Fruit fly (Drosophila melanogaster) whole organism, wandering third instar larva: ENCODE data around the gene simj.

Experiments used
- Abd-B ChIP-seq: fragments of >200 bp; optimal IDR thresholded peaks from 2 replicates; lab custom pipeline; 2017; ENCODE audit warnings: missing biosample characterization, missing genetic modification characterization
- CG32264 ChIP-seq: fragments of 200-800 bp; sonication (Bioruptor generic); optimal IDR thresholded peaks from 2 replicates; lab custom pipeline; 2016; ENCODE audit warnings: missing biosample characterization, missing genetic modification characterization
- CG9705 ChIP-seq: fragments of 200-800 bp; sonication (Bioruptor generic); optimal IDR thresholded peaks from 2 replicates; lab custom pipeline; 2018; ENCODE audit warnings: missing biosample characterization, mild to moderate bottlenecking, missing genetic modification characterization
- CrebA ChIP-seq: fragments of 200-800 bp; sonication (Bioruptor generic); optimal IDR thresholded peaks from 2 replicates; lab custom pipeline; 2016; ENCODE audit warnings: missing biosample characterization, mild to moderate bottlenecking, missing genetic modification characterization, borderline replicate concordance
- Dfd ChIP-seq: fragments of >200 bp; optimal IDR thresholded peaks from 2 replicates; lab custom pipeline; 2017; ENCODE audit warnings: missing biosample characterization, missing genetic modification characterization
- Dif ChIP-seq: fragments of 200-275, 200-300 bp; sonication (Bioruptor generic); optimal IDR thresholded peaks from 2 replicates; lab custom pipeline; 2018; ENCODE audit warnings: missing biosample characterization, missing genetic modification characterization; ENCODE audit not compliant: partially characterized antibody
- GATAd ChIP-seq: sonication (Bioruptor generic); optimal IDR thresholded peaks from 2 replicates; lab custom pipeline; 2016; ENCODE audit warnings: missing biosample characterization, missing genetic modification characterization
- Hr78 ChIP-seq: fragments of >200 bp; optimal IDR thresholded peaks from 2 replicates; lab custom pipeline; 2017; ENCODE audit warnings: missing biosample characterization, missing genetic modification characterization
- Hr83 ChIP-seq: fragments of 200-300 bp; sonication (Bioruptor generic); optimal IDR thresholded peaks from 2 replicates; lab custom pipeline; 2016; ENCODE audit warnings: missing biosample characterization, mild to moderate bottlenecking, missing genetic modification characterization, moderate library complexity; ENCODE audit not compliant: poor library complexity, severe bottlenecking
- Jra ChIP-seq: sonication (Bioruptor generic); optimal IDR thresholded peaks from 2 replicates; lab custom pipeline; 2016; ENCODE audit warnings: missing biosample characterization, missing genetic modification characterization
- Mio ChIP-seq: sonication (Bioruptor generic); optimal IDR thresholded peaks from 2 replicates; lab custom pipeline; 2016; ENCODE audit warnings: missing biosample characterization, missing genetic modification characterization
- Myc ChIP-seq: fragments of >200 bp; optimal IDR thresholded peaks from 2 replicates; lab custom pipeline; 2017
- N ChIP-seq: fragments of >200 bp; optimal IDR thresholded peaks from 2 replicates; lab custom pipeline; 2018; ENCODE audit warnings: missing biosample characterization, missing external identifiers, missing genetic modification characterization
- Rel ChIP-seq, 2 experiments: fragments of 200-800 bp; sonication (Bioruptor generic) in 1 of 2; optimal IDR thresholded peaks; 2 replicates in 1 of 2; 3 replicates in 1 of 2; lab custom pipeline; 2016 to 2019; ENCODE audit warnings: mild to moderate bottlenecking in 2 of 2, missing biosample characterization in 2 of 2, missing genetic modification characterization in 2 of 2, moderate library complexity in 1 of 2
- Sp1 ChIP-seq: fragments of 200-800 bp; sonication (Bioruptor generic); optimal IDR thresholded peaks from 3 replicates; lab custom pipeline; 2019; ENCODE audit warnings: missing biosample characterization, mild to moderate bottlenecking, missing genetic modification characterization, moderate library complexity
- Vsx2 ChIP-seq: fragments of 200-300, 225-300 bp; sonication (Bioruptor generic); optimal IDR thresholded peaks from 2 replicates; lab custom pipeline; 2018; ENCODE audit warnings: missing biosample characterization, missing genetic modification characterization; ENCODE audit not compliant: partially characterized antibody
- br ChIP-seq: fragments of 200-800 bp; sonication (Bioruptor generic); optimal IDR thresholded peaks from 2 replicates; lab custom pipeline; 2016; ENCODE audit warnings: missing biosample characterization, missing genetic modification characterization
- brk ChIP-seq: fragments of 200-800 bp; sonication (Bioruptor generic); optimal IDR thresholded peaks from 2 replicates; lab custom pipeline; 2016; ENCODE audit warnings: missing biosample characterization, mild to moderate bottlenecking, missing genetic modification characterization
- dl ChIP-seq, 2 experiments: fragments of 175-275, 200-275 bp in 1 of 2; fragments of 200-275 bp in 1 of 2; sonication (Bioruptor generic); optimal IDR thresholded peaks; lab custom pipeline; 2018; ENCODE audit warnings: mild to moderate bottlenecking in 2 of 2, missing biosample characterization in 2 of 2, missing genetic modification characterization in 2 of 2, moderate library complexity in 2 of 2; ENCODE audit not compliant: partially characterized antibody in 2 of 2, insufficient read depth in 1 of 2
- dmrt93B ChIP-seq: fragments of 200-800 bp; sonication (Bioruptor generic); optimal IDR thresholded peaks from 2 replicates; lab custom pipeline; 2018; ENCODE audit warnings: missing biosample characterization, mild to moderate bottlenecking, missing genetic modification characterization
- dsf ChIP-seq: sonication (Bioruptor generic); optimal IDR thresholded peaks from 2 replicates; lab custom pipeline; 2016; ENCODE audit warnings: missing biosample characterization, missing genetic modification characterization, borderline replicate concordance
- ey ChIP-seq: fragments of 200-800 bp; sonication (Bioruptor generic); optimal IDR thresholded peaks from 2 replicates; lab custom pipeline; 2016; ENCODE audit warnings: missing biosample characterization, missing genetic modification characterization
- foxo ChIP-seq, 2 experiments: fragments of 200-800 bp; sonication (Bioruptor generic); optimal IDR thresholded peaks; 2 replicates in 1 of 2; 3 replicates in 1 of 2; lab custom pipeline; 2016 to 2017; ENCODE audit warnings: missing biosample characterization in 2 of 2, missing genetic modification characterization in 2 of 2
- fru ChIP-seq: fragments of 200-800 bp; sonication (Bioruptor generic); optimal IDR thresholded peaks from 3 replicates; lab custom pipeline; 2016; ENCODE audit warnings: missing biosample characterization, mild to moderate bottlenecking, missing genetic modification characterization
- h ChIP-seq: fragments of 200-800 bp; sonication (Bioruptor generic); optimal IDR thresholded peaks from 3 replicates; lab custom pipeline; 2016; ENCODE audit warnings: missing biosample characterization, mild to moderate bottlenecking, missing genetic modification characterization
- jim ChIP-seq: fragments of 175-275, 200-325 bp; sonication (Bioruptor generic); optimal IDR thresholded peaks from 2 replicates; lab custom pipeline; 2016; ENCODE audit warnings: missing biosample characterization, mild to moderate bottlenecking, missing genetic modification characterization
- lola ChIP-seq: fragments of >200 bp; optimal IDR thresholded peaks from 2 replicates; lab custom pipeline; 2017; ENCODE audit warnings: missing biosample characterization, missing genetic modification characterization
- pan ChIP-seq: fragments of >200 bp; optimal IDR thresholded peaks from 2 replicates; lab custom pipeline; 2017
- psq ChIP-seq: fragments of 200-800 bp; sonication (Bioruptor generic); optimal IDR thresholded peaks from 3 replicates; lab custom pipeline; 2017; ENCODE audit warnings: missing biosample characterization, mild to moderate bottlenecking, missing genetic modification characterization, moderate library complexity
- sage ChIP-seq: fragments of 200-800 bp; sonication (Bioruptor generic); optimal IDR thresholded peaks from 2 replicates; lab custom pipeline; 2016; ENCODE audit warnings: missing biosample characterization, mild to moderate bottlenecking, missing genetic modification characterization
- sv ChIP-seq: fragments of 200-800 bp; sonication (Bioruptor generic); optimal IDR thresholded peaks from 3 replicates; lab custom pipeline; 2016; ENCODE audit warnings: missing biosample characterization, missing genetic modification characterization
- tai ChIP-seq: sonication (Bioruptor generic); optimal IDR thresholded peaks from 2 replicates; lab custom pipeline; 2016; ENCODE audit warnings: missing biosample characterization, missing genetic modification characterization
- usp ChIP-seq: fragments of >200 bp; optimal IDR thresholded peaks from 2 replicates; lab custom pipeline; 2017; ENCODE audit warnings: missing biosample characterization, missing genetic modification characterization
- woc ChIP-seq: sonication (Bioruptor generic); optimal IDR thresholded peaks from 2 replicates; lab custom pipeline; 2016; ENCODE audit warnings: missing biosample characterization, mild to moderate bottlenecking, missing genetic modification characterization

simj gene

DNA sequence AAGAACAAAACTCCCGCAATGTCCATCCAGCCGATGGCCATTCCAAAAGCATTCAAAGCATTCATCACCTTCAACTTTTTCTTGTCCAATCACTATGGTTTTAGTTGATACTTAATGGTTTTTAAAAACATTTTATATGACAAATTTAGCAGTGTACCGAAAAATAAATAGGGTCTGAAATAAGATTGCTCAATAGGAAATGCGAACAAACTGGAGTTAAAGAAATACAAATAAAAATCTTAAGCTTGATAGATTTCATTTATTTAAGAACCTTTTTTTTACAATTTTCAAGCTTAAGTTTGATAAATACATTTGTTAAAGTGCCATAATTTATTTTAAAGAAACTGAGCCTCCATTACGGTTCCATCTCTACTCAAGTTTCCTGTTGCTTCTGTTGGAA lies 39.0 kb upstream of the simj start, which contains the start of gene CG43127:
Gene CG43127 (minus strand): TSS at position 101 of the 400 bp plus-strand sequence.
- TF ChIP-seq dmrt93B (GFP tag; lab: Kevin White, UChicago) (no peak), CG9705 (GFP tag; lab: Kevin White, UChicago) (no peak), usp (GFP tag; lab: Kevin White, UChicago) (no peak), tai (GFP tag; lab: Kevin White, UChicago) (no peak), N (GFP tag; lab: Kevin White, UChicago) (no peak), dl (GFP tag; optimal IDR thresholded peaks at IDR 0.05; lab: Kevin White, UChicago; ENCODE audit: insufficient read depth in 1 of 2, partially characterized antibody in 2 of 2) (no peak), lola (GFP tag; lab: Kevin White, UChicago) (no peak), br (GFP tag; lab: Kevin White, UChicago) (no peak), Myc (lab: Kevin White, UChicago) (no peak)
- TF ChIP-seq, all 38 proteins: peak for 0

DNA sequence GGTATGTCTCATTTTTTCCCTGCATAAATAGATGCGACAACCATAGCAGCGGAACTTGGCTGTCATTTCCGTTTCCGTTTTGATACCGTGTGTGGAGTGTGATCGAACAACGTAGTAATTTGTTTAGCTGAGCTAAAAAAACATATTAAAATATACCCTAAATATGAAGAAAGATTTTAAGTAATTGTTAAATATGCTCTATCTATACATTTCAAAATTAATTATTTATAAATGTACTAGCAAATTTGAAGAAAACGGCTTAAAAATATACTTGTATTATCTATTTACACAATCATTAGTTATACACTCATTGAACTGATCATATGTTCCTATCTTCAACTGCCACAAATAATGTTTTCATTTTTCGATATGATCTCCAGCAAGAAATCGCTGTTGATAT lies 38.3 kb upstream of the simj start, which contains the start of gene CG34238:
Gene CG34238 (plus strand): TSS at position 301 of the 400 bp plus-strand sequence.
- TF ChIP-seq CG32264 (GFP tag; lab: Kevin White, UChicago) (no peak), Jra (GFP tag; lab: Kevin White, UChicago) (no peak), CG9705 (GFP tag; lab: Kevin White, UChicago) (no peak), sage (GFP tag; lab: Kevin White, UChicago) (no peak)

DNA sequence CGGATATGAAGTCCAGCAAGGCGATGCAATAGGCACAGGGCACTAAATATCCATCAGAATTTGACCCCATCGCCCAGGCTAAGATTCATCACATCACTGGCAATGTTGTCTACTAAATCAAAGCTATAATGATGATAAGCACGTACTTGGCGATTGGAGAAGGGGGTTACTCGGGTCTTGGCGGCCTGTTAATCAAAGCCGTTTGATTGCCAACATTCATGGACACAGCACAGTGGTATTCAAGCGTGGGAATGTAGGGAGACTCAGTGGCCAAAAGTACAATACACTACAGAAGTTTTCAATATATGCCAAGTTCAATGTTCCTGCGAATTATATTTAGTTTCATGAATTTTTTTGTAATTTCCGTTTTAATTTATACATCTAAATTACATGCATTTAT lies 36.2 kb upstream of the simj start, which contains the start of gene CG14151:
Gene CG14151 (minus strand): TSS at position 101 of the 400 bp plus-strand sequence.
- TF ChIP-seq jim, result no peak
- TF ChIP-seq Myc (lab: Kevin White, UChicago), result no peak
- TF ChIP-seq Dfd (GFP tag; lab: Kevin White, UChicago), result no peak
- TF ChIP-seq foxo (GFP tag; optimal IDR thresholded peaks at IDR 0.05; lab: Kevin White, UChicago), result no peak
- TF ChIP-seq brk (GFP tag; lab: Kevin White, UChicago), result no peak
- TF ChIP-seq, all 38 proteins: peak for 0

DNA sequence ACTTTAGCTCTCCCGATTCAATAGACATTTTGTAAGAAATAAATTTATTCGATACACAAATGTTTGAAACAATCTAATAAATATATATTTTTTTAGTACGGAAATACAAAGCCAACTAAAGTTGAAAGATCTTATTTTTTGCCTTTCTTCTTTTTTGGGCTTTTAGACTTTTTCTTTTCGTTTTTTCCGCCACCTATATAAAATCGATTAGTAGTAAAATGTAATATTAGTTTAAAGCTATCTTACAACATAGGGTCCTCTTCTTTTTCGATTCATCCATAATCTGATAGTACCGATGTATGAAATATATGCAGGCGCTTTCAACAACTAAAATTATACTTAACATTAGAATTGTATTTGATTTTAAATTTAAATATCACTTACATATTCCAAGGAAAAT lies 34.6 kb upstream of the simj start, which contains the start of gene CG42536:
Gene CG42536 (minus strand): TSS at position 101 of the 400 bp plus-strand sequence.
- no peak for TF ChIP-seq sage (GFP tag; lab: Kevin White, UChicago)

DNA sequence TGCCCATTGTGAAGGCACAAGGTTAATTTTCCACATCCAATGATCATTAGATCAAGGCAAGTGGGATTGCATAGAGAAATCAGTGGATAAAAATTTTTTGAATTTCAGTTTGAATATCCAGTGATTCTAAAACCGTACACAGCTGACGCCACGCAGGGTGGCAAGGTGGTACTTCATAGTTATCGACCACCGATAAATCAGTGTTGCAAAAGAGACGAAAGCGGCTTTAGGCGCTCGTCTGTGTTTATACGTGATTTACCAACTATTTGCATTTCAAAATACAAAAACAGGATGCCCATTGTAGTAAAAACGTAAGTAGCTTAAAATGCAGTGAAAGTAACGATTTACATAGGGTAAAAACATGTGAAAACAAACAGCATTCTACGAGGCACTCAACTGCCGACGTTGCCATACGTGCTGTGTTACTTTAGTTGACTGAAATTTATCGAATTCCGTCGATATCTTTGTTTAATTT lies 33.6 kb upstream of the simj start, which contains the start of the genes CG42535, CG34001 and hay:
Gene CG42535 (minus strand): TSS at position 51 of the 475 bp plus-strand sequence.
Gene CG34001 (plus strand): TSS at position 195 of the 475 bp plus-strand sequence.
Gene hay (plus strand): TSS at position 195 of the 475 bp plus-strand sequence.
- no peak for TF ChIP-seq sv (GFP tag; lab: Kevin White, UChicago)
- TF ChIP-seq Myc (lab: Kevin White, UChicago), result peak; percentile 62
- TF ChIP-seq dmrt93B (GFP tag; lab: Kevin White, UChicago), result no peak
- TF ChIP-seq foxo (GFP tag; optimal IDR thresholded peaks at IDR 0.05; lab: Kevin White, UChicago), result peak in 1 of 2 experiments; percentile 5
- no peak for TF ChIP-seq tai (GFP tag; lab: Kevin White, UChicago)

DNA sequence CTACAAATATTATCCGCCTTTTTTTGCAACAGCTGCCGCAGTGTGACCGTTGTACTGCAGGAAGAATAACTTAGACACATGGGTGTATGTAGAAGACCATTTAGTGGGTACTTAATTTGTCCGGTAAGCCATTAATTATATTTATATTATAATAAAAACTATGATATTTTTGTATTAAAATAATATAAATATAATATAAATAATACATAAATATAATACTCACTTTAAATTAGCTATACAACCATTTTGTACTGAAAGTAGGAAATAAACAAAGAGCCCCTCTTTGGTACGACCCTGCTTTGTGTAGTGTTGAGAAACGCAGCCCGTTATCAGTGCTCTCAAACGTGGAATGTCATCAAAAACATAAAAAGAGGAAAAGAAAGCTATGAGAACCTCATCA lies 26.7 kb upstream of the simj start, which contains the start of gene Cnep1r2:
Gene Cnep1r2 (plus strand): TSS at position 328 of the 400 bp plus-strand sequence.
- TF ChIP-seq CrebA, result no peak
- no peak for TF ChIP-seq pan (lab: Kevin White, UChicago)
- TF ChIP-seq usp (GFP tag; lab: Kevin White, UChicago), result no peak
- TF ChIP-seq foxo (GFP tag; optimal IDR thresholded peaks at IDR 0.05; lab: Kevin White, UChicago), result peak in 1 of 2 experiments; percentile 93
- TF ChIP-seq h (GFP tag; lab: Kevin White, UChicago), result peak; percentile 83
- TF ChIP-seq brk (GFP tag; lab: Kevin White, UChicago), result no peak
- no peak for TF ChIP-seq lola (GFP tag; lab: Kevin White, UChicago)
- TF ChIP-seq CG32264 (GFP tag; lab: Kevin White, UChicago), result peak; percentile 29
- no peak for TF ChIP-seq Dfd (GFP tag; lab: Kevin White, UChicago)
- TF ChIP-seq dmrt93B (GFP tag; lab: Kevin White, UChicago), result peak; percentile 93
- no peak for TF ChIP-seq dl (GFP tag; optimal IDR thresholded peaks at IDR 0.05; lab: Kevin White, UChicago; ENCODE audit: insufficient read depth in 1 of 2, partially characterized antibody in 2 of 2)
- TF ChIP-seq Mio (GFP tag; lab: Kevin White, UChicago), result peak; percentile 30
- peak; percentile 54 for TF ChIP-seq GATAd
- peak; percentile 64 for TF ChIP-seq sv (GFP tag; lab: Kevin White, UChicago)
- TF ChIP-seq fru (GFP tag; lab: Kevin White, UChicago), result peak; percentile 88
- TF ChIP-seq Abd-B (GFP tag; lab: Kevin White, UChicago), result no peak
- peak; percentile 77 for TF ChIP-seq woc (GFP tag; lab: Kevin White, UChicago)
- TF ChIP-seq psq, result peak; percentile 94
- peak; percentile 97 for TF ChIP-seq Sp1 (GFP tag; lab: Kevin White, UChicago)
- TF ChIP-seq ey (GFP tag; lab: Kevin White, UChicago), result peak; percentile 74
- TF ChIP-seq Myc (lab: Kevin White, UChicago), result no peak
- TF ChIP-seq Rel (GFP tag; optimal IDR thresholded peaks at IDR 0.05; lab: Kevin White, UChicago), result peak; percentile 69
- TF ChIP-seq Rel (tag; optimal IDR thresholded peaks at IDR 0.05; lab: Kevin White, UChicago), result peak; percentile 89
- peak; percentile 41 for TF ChIP-seq Hr83 (GFP tag; lab: Kevin White, UChicago)
- TF ChIP-seq br (GFP tag; lab: Kevin White, UChicago), result peak; percentile 74
- peak; percentile 66 for TF ChIP-seq dsf (GFP tag; lab: Kevin White, UChicago)
- TF ChIP-seq tai (GFP tag; lab: Kevin White, UChicago), result no peak
- no peak for TF ChIP-seq Vsx2 (GFP tag; lab: Kevin White, UChicago)
- no peak for TF ChIP-seq N (GFP tag; lab: Kevin White, UChicago)
- peak; percentile 65 for TF ChIP-seq Jra (GFP tag; lab: Kevin White, UChicago)
- TF ChIP-seq Hr78 (GFP tag; lab: Kevin White, UChicago), result no peak
- no peak for TF ChIP-seq Dif (GFP tag; lab: Kevin White, UChicago)
